Fruit fly (Drosophila melanogaster) whole organism, wandering third instar larva: Measurements from ENCODE around the gene ENGase.

Source experiments
- Dfd ChIP-seq: fragments of >200 bp; optimal IDR thresholded peaks from 2 replicates; lab custom pipeline; 2017; ENCODE audit warnings: missing biosample characterization, missing genetic modification characterization
- Dif ChIP-seq: fragments of 200-275, 200-300 bp; sonication (Bioruptor generic); optimal IDR thresholded peaks from 2 replicates; lab custom pipeline; 2018; ENCODE audit warnings: missing biosample characterization, missing genetic modification characterization; ENCODE audit not compliant: partially characterized antibody
- Vsx2 ChIP-seq: fragments of 200-300, 225-300 bp; sonication (Bioruptor generic); optimal IDR thresholded peaks from 2 replicates; lab custom pipeline; 2018; ENCODE audit warnings: missing biosample characterization, missing genetic modification characterization; ENCODE audit not compliant: partially characterized antibody

The ENGase gene

dm6 chrX:17473879-17474278 is 50.5 kb downstream of the ENGase start:
- TF ChIP-seq Dfd (GFP tag; lab: Kevin White, UChicago) (peak; percentile 26), Dif (GFP tag; lab: Kevin White, UChicago) (no peak)

dm6 chrX:17476999-17477398 is 53.6 kb downstream of the ENGase start:
- no peak for TF ChIP-seq Vsx2
- TF ChIP-seq, all 38 proteins: peak for 0
